Worm (Caenorhabditis elegans) whole organism, L3 larva: ENCODE data around the gene syd-9.
A peak's percentile ranks its signal among the peaks of the same experiment; 100 is the strongest.

ENCODE experiments used
- ZK546.5 ChIP-seq: sonication (generic microtip); optimal IDR thresholded peaks from 2 replicates; lab custom pipeline; 2017; ENCODE audit warnings: missing biosample characterization, missing genetic modification characterization
- ceh-16 ChIP-seq: sonication (generic microtip); optimal IDR thresholded peaks from 2 replicates; lab custom pipeline; 2017; ENCODE audit warnings: missing biosample characterization, missing genetic modification characterization
- ceh-28 ChIP-seq: fragments of 150-350 bp; optimal IDR thresholded peaks from 2 replicates; lab custom pipeline; 2014; ENCODE audit warnings: missing biosample characterization, missing genetic modification reagents, missing genetic modification characterization
- ceh-9 ChIP-seq: sonication (generic microtip); optimal IDR thresholded peaks from 2 replicates; lab custom pipeline; 2018; ENCODE audit warnings: missing biosample characterization, missing genetic modification characterization
- egl-27 ChIP-seq: sonication (generic microtip); optimal IDR thresholded peaks from 4 replicates; lab custom pipeline; 2017; ENCODE audit warnings: missing biosample characterization, missing genetic modification reagents, missing genetic modification characterization
- egl-5 ChIP-seq: fragments of 150-350 bp; optimal IDR thresholded peaks from 2 replicates; lab custom pipeline; 2017; ENCODE audit warnings: missing biosample characterization, missing genetic modification reagents, missing genetic modification characterization, inconsistent platforms
- elt-1 ChIP-seq: fragments of 150-350 bp; optimal IDR thresholded peaks from 2 replicates; lab custom pipeline; 2014; ENCODE audit warnings: missing biosample characterization, missing genetic modification characterization
- elt-2 ChIP-seq: sonication (generic microtip); optimal IDR thresholded peaks from 2 replicates; lab custom pipeline; 2016; ENCODE audit warnings: missing genetic modification reagents, mild to moderate bottlenecking, missing genetic modification characterization, missing compliant biosample characterization
- elt-3 ChIP-seq, 3 experiments: fragments of 150-350 bp in 1 of 3; sonication (generic microtip) in 2 of 3; optimal IDR thresholded peaks; 2 replicates in 2 of 3; 4 replicates in 1 of 3; lab custom pipeline; 2014 to 2017; ENCODE audit warnings: missing biosample characterization in 3 of 3, missing genetic modification characterization in 3 of 3
- eor-1 ChIP-seq, 2 experiments: fragments of 150-350 bp; optimal IDR thresholded peaks; 2 replicates each; lab custom pipeline; 2014 to 2018; ENCODE audit warnings: missing biosample characterization in 2 of 2, missing genetic modification characterization in 2 of 2
- fkh-10 ChIP-seq: sonication (generic microtip); optimal IDR thresholded peaks from 2 replicates; lab custom pipeline; 2017; ENCODE audit warnings: missing biosample characterization, missing genetic modification reagents, missing genetic modification characterization
- fkh-2 ChIP-seq: fragments of 150-350 bp; optimal IDR thresholded peaks from 2 replicates; lab custom pipeline; 2014; ENCODE audit warnings: missing biosample characterization, missing genetic modification reagents, missing genetic modification characterization
- fos-1 ChIP-seq: fragments of 150-350 bp; optimal IDR thresholded peaks from 2 replicates; lab custom pipeline; 2014; ENCODE audit warnings: missing biosample characterization, missing genetic modification characterization
- hmg-11 ChIP-seq: sonication (generic microtip); optimal IDR thresholded peaks from 2 replicates; lab custom pipeline; 2016; ENCODE audit warnings: missing genetic modification characterization, missing compliant biosample characterization
- lin-15B ChIP-seq: fragments of 150-350 bp; optimal IDR thresholded peaks from 2 replicates; lab custom pipeline; 2014; ENCODE audit warnings: missing biosample characterization, missing genetic modification characterization
- lin-39 ChIP-seq: fragments of 150-350 bp; optimal IDR thresholded peaks from 2 replicates; lab custom pipeline; 2018; ENCODE audit warnings: missing biosample characterization, missing genetic modification reagents, missing genetic modification characterization
- lsy-12 ChIP-seq: sonication (generic microtip); optimal IDR thresholded peaks from 2 replicates; lab custom pipeline; 2016; ENCODE audit warnings: mild to moderate bottlenecking, missing genetic modification characterization, missing compliant biosample characterization
- mdl-1 ChIP-seq: fragments of 150-350 bp; optimal IDR thresholded peaks from 2 replicates; lab custom pipeline; 2014; ENCODE audit warnings: missing biosample characterization, missing genetic modification characterization
- mml-1 ChIP-seq: fragments of 150-350 bp; sonication (generic microtip); optimal IDR thresholded peaks from 3 replicates; lab custom pipeline; 2014; ENCODE audit warnings: missing biosample characterization, missing genetic modification characterization
- nfya-1 ChIP-seq: sonication (generic microtip); optimal IDR thresholded peaks from 2 replicates; lab custom pipeline; 2017; ENCODE audit warnings: missing genetic modification characterization, mild to moderate bottlenecking, missing compliant biosample characterization, antibody characterized with exemption, moderate library complexity; ENCODE audit not compliant: insufficient read depth
- nhr-11 ChIP-seq: fragments of 150-350 bp; optimal IDR thresholded peaks from 2 replicates; lab custom pipeline; 2014; ENCODE audit warnings: missing biosample characterization, missing genetic modification characterization
- nhr-12 ChIP-seq: fragments of 150-350 bp; optimal IDR thresholded peaks from 2 replicates; lab custom pipeline; 2014; ENCODE audit warnings: missing biosample characterization, missing genetic modification characterization
- nhr-23 ChIP-seq: fragments of 150-350 bp; optimal IDR thresholded peaks from 2 replicates; lab custom pipeline; 2014; ENCODE audit warnings: missing biosample characterization, missing genetic modification reagents, missing genetic modification characterization
- nhr-237 ChIP-seq: fragments of 150-350 bp; optimal IDR thresholded peaks from 2 replicates; lab custom pipeline; 2014; ENCODE audit warnings: missing biosample characterization, missing genetic modification characterization
- nhr-25 ChIP-seq: sonication (generic microtip); optimal IDR thresholded peaks from 2 replicates; lab custom pipeline; 2017; ENCODE audit warnings: missing biosample characterization, missing genetic modification characterization
- nhr-28 ChIP-seq: fragments of 150-350 bp; optimal IDR thresholded peaks from 2 replicates; lab custom pipeline; 2014; ENCODE audit warnings: missing biosample characterization, missing genetic modification characterization
- nhr-43 ChIP-seq: sonication (generic microtip); optimal IDR thresholded peaks from 2 replicates; lab custom pipeline; 2016; ENCODE audit warnings: mild to moderate bottlenecking, missing genetic modification characterization, missing compliant biosample characterization; ENCODE audit not compliant: poor library complexity, severe bottlenecking
- nhr-67 ChIP-seq: fragments of 150-350 bp; optimal IDR thresholded peaks from 2 replicates; lab custom pipeline; 2014; ENCODE audit warnings: missing biosample characterization, missing genetic modification characterization
- nhr-76 ChIP-seq: fragments of 150-350 bp; sonication (generic microtip); optimal IDR thresholded peaks from 5 replicates; lab custom pipeline; 2014; ENCODE audit warnings: missing biosample characterization, missing genetic modification characterization
- nhr-77 ChIP-seq: fragments of 150-350 bp; optimal IDR thresholded peaks from 2 replicates; lab custom pipeline; 2014; ENCODE audit warnings: missing biosample characterization, missing genetic modification characterization
- pha-4 ChIP-seq: fragments of 150-350 bp; optimal IDR thresholded peaks from 2 replicates; lab custom pipeline; 2014; ENCODE audit warnings: missing biosample characterization, missing genetic modification reagents, missing genetic modification characterization
- pqm-1 ChIP-seq: fragments of 150-350 bp; optimal IDR thresholded peaks from 2 replicates; lab custom pipeline; 2017; ENCODE audit warnings: missing biosample characterization, missing genetic modification characterization, inconsistent platforms
- sea-2 ChIP-seq: fragments of 150-350 bp; sonication (generic microtip); optimal IDR thresholded peaks from 4 replicates; lab custom pipeline; 2014; ENCODE audit warnings: missing biosample characterization, missing genetic modification reagents, missing genetic modification characterization
- skn-1 ChIP-seq: fragments of 150-350 bp; optimal IDR thresholded peaks from 2 replicates; lab custom pipeline; 2014; ENCODE audit warnings: missing biosample characterization, missing genetic modification characterization
- snpc-4 ChIP-seq: fragments of 150-350 bp; optimal IDR thresholded peaks from 2 replicates; lab custom pipeline; 2014; ENCODE audit warnings: missing biosample characterization, missing genetic modification characterization
- tbx-2 ChIP-seq: sonication (generic microtip); optimal IDR thresholded peaks from 2 replicates; lab custom pipeline; 2016; ENCODE audit warnings: mild to moderate bottlenecking, missing genetic modification characterization, missing compliant biosample characterization
- unc-39 ChIP-seq: sonication (generic microtip); optimal IDR thresholded peaks from 4 replicates; lab custom pipeline; 2017; ENCODE audit warnings: missing biosample characterization, missing genetic modification characterization
- unc-62 ChIP-seq: fragments of 150-350 bp; sonication (generic microtip); optimal IDR thresholded peaks from 4 replicates; lab custom pipeline; 2014; ENCODE audit warnings: missing biosample characterization, missing genetic modification reagents, missing genetic modification characterization
- zag-1 ChIP-seq: fragments of 150-350 bp; optimal IDR thresholded peaks from 2 replicates; lab custom pipeline; 2014; ENCODE audit warnings: missing biosample characterization, missing genetic modification characterization
- ztf-11 ChIP-seq: fragments of 150-350 bp; optimal IDR thresholded peaks from 2 replicates; lab custom pipeline; 2014; ENCODE audit warnings: missing biosample characterization, missing genetic modification characterization
- ztf-4 ChIP-seq: fragments of 150-350 bp; optimal IDR thresholded peaks from 2 replicates; lab custom pipeline; 2014; ENCODE audit warnings: missing biosample characterization, missing genetic modification characterization

The syd-9 gene

DNA sequence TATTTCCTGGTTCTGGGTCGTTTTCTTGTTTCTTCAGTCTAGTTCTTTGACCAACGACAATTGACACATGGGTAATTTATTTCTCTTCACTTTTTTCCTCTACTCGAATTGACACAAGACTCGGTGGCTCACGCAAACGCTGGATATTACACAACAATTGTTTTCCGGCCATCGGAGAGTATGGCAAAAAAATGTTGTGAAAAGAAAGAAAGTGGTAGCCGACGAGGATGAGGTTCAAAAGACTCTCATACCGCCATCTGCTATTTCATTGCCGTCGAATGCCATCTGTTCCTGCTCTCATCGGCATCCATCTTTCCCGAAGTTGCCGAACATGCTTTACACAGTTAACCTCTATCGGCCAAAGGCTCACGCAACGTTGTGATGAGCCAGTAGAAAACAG lies 18.8 kb downstream of the syd-9 start:
- no peak for TF ChIP-seq unc-39 (tag; lab: Kevin White, UChicago)
- TF ChIP-seq zag-1 (tag; lab: Kevin White, UChicago), result no peak
- TF ChIP-seq nhr-28 (tag; lab: Kevin White, UChicago), result no peak
- no peak for TF ChIP-seq ceh-16
- peak; percentile 59 for TF ChIP-seq lin-39 (tag; lab: Kevin White, UChicago)
- TF ChIP-seq fos-1, result no peak
- TF ChIP-seq nhr-11, result peak; percentile 29
- TF ChIP-seq nhr-237 (tag; lab: Kevin White, UChicago), result no peak
- TF ChIP-seq nfya-1 (tag; lab: Kevin White, UChicago), result peak; percentile 27
- TF ChIP-seq egl-5, result peak; percentile 27
- no peak for TF ChIP-seq ZK546.5 (tag; lab: Kevin White, UChicago)

DNA sequence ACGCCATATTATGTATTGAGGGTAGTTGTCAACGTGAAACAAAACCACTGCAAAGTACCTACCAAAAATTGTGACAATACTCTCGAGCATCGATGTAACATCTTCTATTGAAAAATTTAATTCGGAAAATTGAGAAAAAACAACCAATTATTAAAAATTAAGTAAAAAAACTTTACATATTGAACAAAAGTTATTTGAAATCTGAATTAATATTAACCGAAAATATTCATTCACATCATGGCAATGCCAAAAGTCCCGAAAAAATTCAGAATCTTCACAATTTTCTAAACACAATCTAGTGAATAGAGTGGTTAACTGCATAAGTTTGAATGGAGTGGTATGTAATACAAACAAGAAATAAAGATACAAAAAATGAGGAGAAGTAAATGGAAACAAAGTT lies 20.7 kb downstream of the syd-9 start, which contains the start of gene F46H5.3:
Gene F46H5.3, minus strand, starts transcription at position 101 of the 400 bp plus-strand sequence.
- TF ChIP-seq elt-1 (tag; lab: Kevin White, UChicago), result no peak
- peak; percentile 18 for TF ChIP-seq elt-2 (tag; lab: Kevin White, UChicago)
- TF ChIP-seq nhr-77 (tag; lab: Kevin White, UChicago), result no peak

ce11 chrX:7242119-7242518 lies 24.2 kb downstream of the syd-9 start:
- TF ChIP-seq unc-62 (GFP tag; lab: Kevin White, UChicago), result no peak
- TF ChIP-seq elt-2 (tag; lab: Kevin White, UChicago), result no peak
- TF ChIP-seq nfya-1 (tag; lab: Kevin White, UChicago), result no peak
- TF ChIP-seq ceh-9 (tag; lab: Kevin White, UChicago), result no peak
- peak; percentile 24 for TF ChIP-seq nhr-23 (tag; lab: Kevin White, UChicago)
- no peak for TF ChIP-seq nhr-25 (tag; lab: Kevin White, UChicago)
- TF ChIP-seq ztf-4 (tag; lab: Kevin White, UChicago), result no peak
- TF ChIP-seq egl-27 (tag; lab: Kevin White, UChicago), result no peak
- TF ChIP-seq mml-1 (tag; lab: Kevin White, UChicago), result no peak
- TF ChIP-seq ztf-11, result no peak
- no peak for TF ChIP-seq hmg-11 (tag; lab: Kevin White, UChicago)
- no peak for TF ChIP-seq tbx-2 (tag; lab: Kevin White, UChicago)
- no peak for TF ChIP-seq fos-1
- TF ChIP-seq egl-5, result no peak
- TF ChIP-seq mdl-1 (tag; lab: Kevin White, UChicago), result no peak
- peak; percentile 46 for TF ChIP-seq nhr-43 (tag; lab: Kevin White, UChicago)
- no peak for TF ChIP-seq pha-4 (tag; lab: Kevin White, UChicago)

ce11 chrX:7242878-7243277 lies 25.0 kb downstream of the syd-9 start, which contains the start of gene F46H5.7:
Gene F46H5.7 (minus strand): TSS chrX:7242983.
- TF ChIP-seq egl-27 (tag; lab: Kevin White, UChicago) (no peak), fkh-10 (GFP tag; lab: Kevin White, UChicago) (no peak), elt-2 (tag; lab: Kevin White, UChicago) (peak; percentile 63), pqm-1 (tag; lab: Kevin White, UChicago) (peak; percentile 24)

- TF ChIP-seq unc-39 (tag; lab: Kevin White, UChicago) (no peak), fkh-10 (GFP tag; lab: Kevin White, UChicago) (no peak), snpc-4 (tag; lab: Kevin White, UChicago) (no peak), lsy-12 (tag; lab: Kevin White, UChicago) (no peak), mdl-1 (tag; lab: Kevin White, UChicago) (no peak), pha-4 (tag; lab: Kevin White, UChicago) (peak; percentile 87), ztf-11 (no peak), lin-39 (tag; lab: Kevin White, UChicago) (no peak), fkh-2 (no peak), skn-1 (peak; percentile 10), eor-1 (tag; optimal IDR thresholded peaks at IDR 0.05; lab: Kevin White, UChicago) (no peak), nhr-28 (tag; lab: Kevin White, UChicago) (no peak), sea-2 (no peak), nhr-25 (tag; lab: Kevin White, UChicago) (no peak), elt-3 (tag; optimal IDR thresholded peaks at IDR 0.05; lab: Kevin White, UChicago) (no peak), nhr-11 (no peak), ceh-9 (tag; lab: Kevin White, UChicago) (no peak), pqm-1 (tag; lab: Kevin White, UChicago) (peak; percentile 89), egl-27 (tag; lab: Kevin White, UChicago) (no peak), ceh-16 (no peak), nhr-77 (tag; lab: Kevin White, UChicago) (no peak), ztf-4 (tag; lab: Kevin White, UChicago) (no peak), mml-1 (tag; lab: Kevin White, UChicago) (no peak), fos-1 (peak; percentile 11), zag-1 (tag; lab: Kevin White, UChicago) (no peak), nhr-76 (tag; lab: Kevin White, UChicago) (no peak), nhr-12 (tag; lab: Kevin White, UChicago) (no peak), ZK546.5 (tag; lab: Kevin White, UChicago) (no peak), egl-5 (no peak), nhr-23 (tag; lab: Kevin White, UChicago) (no peak), tbx-2 (tag; lab: Kevin White, UChicago) (no peak), nhr-67 (tag; lab: Kevin White, UChicago) (no peak), lin-15B (no peak), nhr-43 (tag; lab: Kevin White, UChicago) (no peak), ceh-28 (tag; lab: Kevin White, UChicago) (no peak)
Observed at ce11 chrX:7244756-7245155, 26.9 kb downstream of the syd-9 start.
